Worm (Caenorhabditis elegans) whole organism, midembryonic: ENCODE results near the gene best-9.

ENCODE experiments used
- cog-1 ChIP-seq: sonication (generic microtip); optimal IDR thresholded peaks from 2 replicates; lab custom pipeline; 2016; ENCODE audit warnings: missing genetic modification characterization, missing compliant biosample characterization
- flt-1 ChIP-seq: fragments of 200-800 bp; sonication (Bioruptor generic); IDR thresholded peaks from 2 replicates; pipeline ENCODE4 v1.3.6; 2022; ENCODE audit warnings: missing genetic modification characterization, missing compliant biosample characterization
- klf-2 ChIP-seq: fragments of 200-800 bp; sonication (Bioruptor generic); conservative IDR thresholded peaks from 2 replicates; pipeline ENCODE4 v1.3.6; 2022; ENCODE audit warnings: missing genetic modification reagents, missing genetic modification characterization, missing compliant biosample characterization
- ref-1 ChIP-seq: fragments of 200-800 bp; sonication (Bioruptor generic); conservative IDR thresholded peaks from 2 replicates; pipeline ENCODE4 v1.3.6; 2022; ENCODE audit warnings: missing genetic modification reagents, missing genetic modification characterization, missing compliant biosample characterization
- tab-1 ChIP-seq: fragments of 200-800 bp; sonication (Bioruptor generic); IDR thresholded peaks from 2 replicates; pipeline ENCODE4 v1.3.6; 2022; ENCODE audit warnings: missing genetic modification characterization, missing compliant biosample characterization
- ztf-23 ChIP-seq: fragments of 200-800 bp; sonication (Bioruptor generic); IDR thresholded peaks from 2 replicates; pipeline ENCODE4 v1.3.6; 2022; ENCODE audit warnings: missing genetic modification reagents, missing genetic modification characterization, missing compliant biosample characterization

DNA sequence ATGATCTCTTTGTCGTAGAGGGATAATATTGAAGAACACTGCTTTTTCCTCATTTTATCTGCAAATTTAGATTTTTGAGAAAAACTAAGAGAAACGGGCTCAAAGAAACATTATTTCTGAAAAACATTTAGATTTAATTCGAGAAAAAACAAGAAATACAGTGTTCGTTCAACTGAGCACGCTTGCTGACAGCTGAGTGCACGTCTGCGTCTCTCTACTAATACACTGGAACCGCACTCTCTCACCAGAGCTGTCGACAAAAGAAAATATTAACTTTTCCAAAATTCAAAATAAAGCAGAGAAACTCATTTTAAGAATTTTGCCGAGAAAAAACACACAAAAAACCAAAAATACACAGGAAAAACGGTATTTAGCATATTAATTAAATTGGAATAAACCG, 52.8 kb downstream of the best-9 start, which contains the start of gene drh-1:
- TF ChIP-seq cog-1 (tag; lab: Kevin White, UChicago) (no peak), ref-1 (GFP tag; lab: Robert Waterston, UW) (no peak), klf-2 (GFP tag; lab: Robert Waterston, UW) (no peak), ztf-23 (no peak), flt-1 (GFP tag; lab: Robert Waterston, UW) (no peak), tab-1 (GFP tag; lab: Robert Waterston, UW) (no peak)
